Fruit fly (Drosophila melanogaster): ENCODE data around the gene CG9173.
A peak's percentile ranks its signal among the peaks of the same experiment; 100 is the strongest.
"Not testable (repeated sequence)": the region's sequence is repeated elsewhere in the genome, so short reads cannot be mapped to it uniquely, and the experiment has no call there.

CG9173 gene

DNA sequence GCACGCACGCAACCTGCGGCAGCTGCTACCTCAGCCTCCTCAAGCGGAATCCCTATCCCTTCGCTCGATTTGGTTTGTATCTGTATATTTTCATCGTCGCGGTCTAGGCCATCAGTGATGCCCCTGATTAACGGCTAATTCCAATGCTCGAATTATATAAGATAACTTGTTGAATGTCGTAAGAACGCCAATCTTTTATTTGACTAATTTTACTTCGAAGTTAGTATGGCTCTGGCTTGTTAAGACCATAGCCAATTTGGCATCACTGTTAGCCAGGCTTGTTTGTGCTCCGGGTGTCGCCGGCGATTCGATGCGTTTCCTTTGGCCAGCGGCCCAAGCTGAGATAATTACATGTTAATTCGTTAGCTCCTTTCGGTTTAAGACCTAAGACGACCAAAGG lies 9.2 kb downstream of the CG9173 start:
- TF ChIP-seq CG14711 (tag; optimal IDR thresholded peaks at IDR 0.05), result no peak
- TF ChIP-seq CG33017 (tag; optimal IDR thresholded peaks at IDR 0.05), result no peak
- TF ChIP-seq CG7045 (GFP tag; optimal IDR thresholded peaks at IDR 0.05), result no peak
- TF ChIP-seq CG11617 (GFP tag; optimal IDR thresholded peaks at IDR 0.05), result no peak
- TF ChIP-seq Clk (GFP tag; optimal IDR thresholded peaks at IDR 0.05), result no peak
- TF ChIP-seq bab1 (GFP tag; optimal IDR thresholded peaks at IDR 0.05), result no peak
- TF ChIP-seq cnc (optimal IDR thresholded peaks at IDR 0.05), result no peak
- no peak for TF ChIP-seq ovo (GFP tag; optimal IDR thresholded peaks at IDR 0.05)

DNA sequence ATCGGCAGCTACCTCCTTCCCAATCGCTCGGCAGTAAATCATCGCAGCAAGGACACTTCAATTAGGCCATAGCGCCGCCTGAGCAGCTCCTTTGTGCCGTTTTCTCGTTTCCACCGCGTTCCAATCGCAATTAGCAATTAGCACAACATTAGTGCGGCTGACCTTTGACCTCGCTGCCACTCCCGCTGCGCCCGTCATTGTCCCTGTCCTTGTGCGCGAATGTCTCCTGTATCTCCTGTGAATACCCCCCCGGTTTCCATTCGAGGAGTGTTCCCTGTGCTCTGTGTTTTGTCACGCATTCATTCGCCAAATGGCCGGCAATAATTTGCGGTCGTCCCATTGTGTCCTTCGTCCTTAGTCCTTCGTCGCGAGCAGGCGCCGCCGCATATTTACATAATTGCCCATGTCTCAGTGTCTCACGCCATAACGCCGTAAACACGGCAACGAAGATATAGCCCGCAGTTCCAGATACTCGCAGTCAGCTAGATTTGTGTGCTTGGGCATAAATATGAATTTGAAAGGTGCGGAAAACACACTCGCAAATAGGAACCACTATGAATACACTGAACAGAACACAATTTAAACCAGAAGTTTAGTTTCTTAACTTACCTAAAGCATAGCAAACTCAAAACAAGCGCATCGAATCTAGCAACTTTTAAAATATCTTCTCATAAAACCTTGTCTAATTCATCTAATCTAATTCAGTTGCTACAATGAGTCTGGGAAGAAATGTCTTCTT lies 12.7 kb downstream of the CG9173 start, which contains the start of gene CG9168:
CG9168 (plus strand) TSS at position 689 of the 739 bp plus-strand sequence.
- no peak for TF ChIP-seq Mnt (GFP tag; optimal IDR thresholded peaks at IDR 0.05)
- no peak for TF ChIP-seq CG12768 (GFP tag; optimal IDR thresholded peaks at IDR 0.05)
- TF ChIP-seq bab1 (GFP tag; optimal IDR thresholded peaks at IDR 0.05), result no peak
- no peak for TF ChIP-seq CG1620 (GFP tag; optimal IDR thresholded peaks at IDR 0.05)
- no peak for TF ChIP-seq Hr96 (GFP tag; optimal IDR thresholded peaks at IDR 0.05)
- no peak for TF ChIP-seq cic (GFP tag; optimal IDR thresholded peaks at IDR 0.05)

- TF ChIP-seq CG7045 (GFP tag; optimal IDR thresholded peaks at IDR 0.05) (no peak), Crg-1 (GFP tag; optimal IDR thresholded peaks at IDR 0.05) (no peak), CG1620 (GFP tag; optimal IDR thresholded peaks at IDR 0.05) (no peak), CG33017 (tag; optimal IDR thresholded peaks at IDR 0.05) (no peak)
Measured at dm6 chr3L:1408093-1408492, 15.2 kb downstream of the CG9173 start.

dm6 chr3L:1404549-1404948 lies 18.7 kb downstream of the CG9173 start:
- no peak for TF ChIP-seq Crg-1 (GFP tag; optimal IDR thresholded peaks at IDR 0.05)
- no peak for TF ChIP-seq Mnt (GFP tag; optimal IDR thresholded peaks at IDR 0.05)
- no peak for TF ChIP-seq kay (GFP tag; ENCODE audit: borderline replicate concordance)
- no peak for TF ChIP-seq CG33017 (tag; optimal IDR thresholded peaks at IDR 0.05)
- no peak for TF ChIP-seq CG5204 (GFP tag; optimal IDR thresholded peaks at IDR 0.05)
- TF ChIP-seq cnc (optimal IDR thresholded peaks at IDR 0.05), result no peak
- no peak for TF ChIP-seq CG7101 (tag; optimal IDR thresholded peaks at IDR 0.05)
- no peak for TF ChIP-seq pad (GFP tag; optimal IDR thresholded peaks at IDR 0.05)
- no peak for TF ChIP-seq ovo (GFP tag; optimal IDR thresholded peaks at IDR 0.05)
- TF ChIP-seq CG11617 (GFP tag; optimal IDR thresholded peaks at IDR 0.05), result no peak
- no peak for TF ChIP-seq CG7045 (GFP tag; optimal IDR thresholded peaks at IDR 0.05)
- no peak for TF ChIP-seq toe (GFP tag; optimal IDR thresholded peaks at IDR 0.05)
- TF ChIP-seq cic (GFP tag; optimal IDR thresholded peaks at IDR 0.05), result no peak
- TF ChIP-seq CG14711 (tag; optimal IDR thresholded peaks at IDR 0.05), result no peak
- no peak for TF ChIP-seq Clk (GFP tag; optimal IDR thresholded peaks at IDR 0.05)

DNA sequence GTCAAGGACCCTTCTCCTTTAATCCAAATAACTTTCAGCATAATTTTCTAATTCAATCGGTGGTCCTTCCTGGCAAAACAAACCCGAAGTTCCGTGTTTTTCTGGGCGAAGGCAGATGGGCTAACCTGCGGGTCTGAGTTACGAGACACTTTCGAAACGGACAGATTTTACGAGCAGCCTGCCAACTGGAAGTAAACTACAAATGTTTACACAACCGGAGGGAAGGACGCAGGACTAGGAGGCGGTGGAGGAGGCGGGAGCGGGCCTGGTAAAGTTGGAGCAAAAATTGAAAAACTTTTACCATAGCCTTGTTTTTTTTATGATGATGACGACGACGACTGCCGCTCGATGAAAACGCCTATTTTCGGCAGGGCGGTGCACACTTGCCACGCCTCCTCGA lies 21.1 kb downstream of the CG9173 start:
- TF ChIP-seq CG1620 (GFP tag; optimal IDR thresholded peaks at IDR 0.05) (no peak), Crg-1 (GFP tag; optimal IDR thresholded peaks at IDR 0.05) (no peak), Clk (GFP tag; optimal IDR thresholded peaks at IDR 0.05) (no peak), pad (GFP tag; optimal IDR thresholded peaks at IDR 0.05) (no peak), bab1 (GFP tag; optimal IDR thresholded peaks at IDR 0.05) (no peak), cic (GFP tag; optimal IDR thresholded peaks at IDR 0.05) (no peak), Mnt (GFP tag; optimal IDR thresholded peaks at IDR 0.05) (no peak), kay (GFP tag; ENCODE audit: borderline replicate concordance) (no peak), Hr96 (GFP tag; optimal IDR thresholded peaks at IDR 0.05) (no peak), CG7045 (GFP tag; optimal IDR thresholded peaks at IDR 0.05) (no peak), toe (GFP tag; optimal IDR thresholded peaks at IDR 0.05) (no peak), CG7101 (tag; optimal IDR thresholded peaks at IDR 0.05) (no peak), CG33017 (tag; optimal IDR thresholded peaks at IDR 0.05) (no peak), tj (GFP tag; optimal IDR thresholded peaks at IDR 0.05) (no peak), CG5204 (GFP tag; optimal IDR thresholded peaks at IDR 0.05) (no peak), CG11617 (GFP tag; optimal IDR thresholded peaks at IDR 0.05) (no peak)

DNA sequence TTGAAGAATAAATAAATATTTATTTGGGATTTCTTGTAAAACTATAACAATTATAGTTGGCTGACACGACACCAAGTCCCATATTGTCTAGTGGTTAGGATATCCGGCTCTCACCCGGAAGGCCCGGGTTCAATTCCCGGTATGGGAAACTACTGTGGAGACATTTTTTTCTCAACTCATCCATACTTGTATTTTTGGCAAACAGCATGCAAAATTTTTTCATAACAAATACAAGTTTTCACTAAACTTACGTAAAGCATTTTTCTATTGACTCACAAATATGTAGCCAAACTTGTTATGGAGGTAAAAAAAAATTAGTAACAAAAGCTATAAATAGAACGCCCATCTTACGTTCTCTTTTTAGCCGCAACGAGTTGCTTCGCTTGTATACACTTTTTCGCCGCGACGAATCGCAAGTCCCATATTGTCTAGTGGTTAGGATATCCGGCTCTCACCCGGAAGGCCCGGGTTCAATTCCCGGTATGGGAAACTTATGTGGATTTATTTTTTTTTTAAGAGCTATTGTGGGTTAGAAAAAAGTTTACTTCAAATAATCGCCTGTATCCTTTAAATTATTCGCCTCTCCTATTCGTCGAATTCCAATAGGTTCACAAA lies 21.8 kb downstream of the CG9173 start:
- TF ChIP-seq bab1 (GFP tag; optimal IDR thresholded peaks at IDR 0.05) (peak; percentile 18), kay (GFP tag; ENCODE audit: borderline replicate concordance) (peak; percentile 58), CG12768 (GFP tag; optimal IDR thresholded peaks at IDR 0.05) (no peak)

DNA sequence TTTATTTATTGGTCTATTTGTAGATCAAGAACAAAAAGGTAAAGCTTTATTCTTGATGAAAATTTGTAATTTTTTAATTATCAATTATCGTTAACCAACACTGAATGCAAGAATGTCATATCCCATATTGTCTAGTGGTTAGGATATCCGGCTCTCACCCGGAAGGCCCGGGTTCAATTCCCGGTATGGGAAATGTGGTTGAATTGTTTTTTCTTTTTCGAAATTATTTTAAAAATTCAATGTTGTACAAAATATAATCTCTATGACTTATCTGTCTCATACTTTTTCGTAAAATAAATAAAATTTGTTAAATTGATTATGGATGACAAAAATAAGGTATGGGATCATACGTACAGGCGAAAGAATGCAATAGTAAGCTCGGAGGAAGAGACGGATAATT lies 25.0 kb downstream of the CG9173 start, which contains the start of gene CG32320:
CG32320 (plus strand) TSS at position 301 of the 400 bp plus-strand sequence.
- not testable (repeated sequence) for TF ChIP-seq pad, Mnt, bab1 (GFP tag; optimal IDR thresholded peaks at IDR 0.05)
